Worm (Caenorhabditis elegans) whole organism, L4/young adult: ENCODE measurements around the gene C10G8.4.

Experiments
- W03F9.2 ChIP-seq: fragments of 150-350 bp; optimal IDR thresholded peaks from 2 replicates; lab custom pipeline; 2014; ENCODE audit warnings: missing biosample characterization, missing genetic modification characterization
- dao-5 ChIP-seq: sonication (generic microtip); optimal IDR thresholded peaks from 2 replicates; lab custom pipeline; 2016; ENCODE audit warnings: missing genotype, missing genetic modification characterization, moderate library complexity, missing compliant biosample characterization
- him-1 ChIP-seq: sonication (generic microtip); optimal IDR thresholded peaks from 2 replicates; lab custom pipeline; 2016; ENCODE audit warnings: missing genotype, missing genetic modification reagents, missing genetic modification characterization, missing compliant biosample characterization

DNA sequence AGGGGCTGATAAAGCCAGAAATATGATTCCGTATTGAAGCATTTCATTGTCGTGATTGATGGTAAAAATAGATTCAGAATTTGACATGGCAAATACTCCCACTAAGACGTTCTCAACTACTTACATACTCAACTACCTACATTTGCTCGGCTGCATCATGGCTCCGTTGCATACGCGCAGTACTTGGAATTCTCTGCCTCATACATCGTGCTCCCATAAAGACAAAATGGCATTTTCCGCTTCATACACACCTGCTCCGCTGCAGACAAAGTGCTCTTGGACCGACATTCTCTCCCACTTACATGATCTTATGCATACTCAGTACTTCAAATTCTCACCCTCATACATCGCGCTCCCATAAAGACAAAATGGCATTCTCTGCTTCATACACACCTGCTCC lies 46.2 kb upstream of the C10G8.4 start, which contains the start of the genes srt-69 and B0238.12:
- TF ChIP-seq him-1 (tag; lab: Kevin White, UChicago) = no peak
- no peak for TF ChIP-seq dao-5 (tag; lab: Kevin White, UChicago)
- TF ChIP-seq W03F9.2 (tag; lab: Kevin White, UChicago) = no peak
